Worm (Caenorhabditis elegans): Measurements from ENCODE around the gene R03C1.1.

R03C1.1 gene

ce11 chrII:14896503-14896902, 13.7 kb downstream of the R03C1.1 start:
- no peak for TF ChIP-seq unc-62 (GFP tag; optimal IDR thresholded peaks at IDR 0.05)

DNA sequence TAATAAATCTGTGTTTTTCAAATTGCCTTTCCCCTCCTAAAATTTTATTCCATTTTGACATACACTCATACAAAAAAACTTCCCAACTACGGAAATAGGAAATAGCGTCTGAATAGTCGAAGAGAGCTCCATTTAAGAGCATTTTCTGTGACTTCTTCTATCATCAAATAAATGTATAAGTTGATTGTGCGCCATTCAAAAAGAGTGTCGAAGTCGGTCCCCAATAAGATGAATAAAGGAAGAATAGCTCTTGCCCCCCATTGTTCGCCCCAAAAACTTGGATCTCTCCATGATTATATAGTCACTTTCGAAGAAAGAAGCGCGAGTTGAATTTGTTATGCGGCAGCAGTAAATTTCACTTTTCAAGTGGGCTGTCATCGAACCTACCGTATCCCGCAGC, 17.7 kb downstream of the R03C1.1 start:
- TF ChIP-seq unc-62 (GFP tag; optimal IDR thresholded peaks at IDR 0.05): no peak

DNA sequence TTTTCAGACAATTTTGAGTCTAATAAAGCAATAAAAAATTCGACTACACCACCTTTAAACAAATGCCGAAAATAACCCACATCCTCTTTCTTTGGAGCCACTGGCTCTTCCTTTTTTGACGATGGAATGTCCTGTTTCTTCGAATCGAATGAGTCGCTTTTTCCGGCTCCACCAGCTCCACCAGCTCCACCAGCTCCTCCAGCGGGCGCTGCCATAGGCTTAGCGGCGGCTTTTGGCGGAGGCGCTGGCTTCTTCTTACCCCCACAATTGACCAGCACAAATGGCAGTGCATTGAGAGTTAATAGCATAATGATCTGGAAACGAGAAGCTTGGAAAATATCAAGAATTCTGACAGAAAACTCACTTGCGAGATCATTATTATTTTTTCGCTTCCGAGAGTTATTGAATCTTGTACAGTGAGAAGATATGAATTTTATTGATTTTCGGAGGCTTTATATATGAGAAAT, 33.4 kb downstream of the R03C1.1 start, which contains the start of gene Y53F4A.2:
Gene Y53F4A.2, minus strand, starts transcription at position 417 of the 467 bp plus-strand sequence.
- TF ChIP-seq unc-62 (GFP tag; optimal IDR thresholded peaks at IDR 0.05): no peak

ce11 chrII:14869644-14870043, 40.6 kb downstream of the R03C1.1 start, which contains the start of gene R05H10.3:
Gene R05H10.3 (plus strand): TSS chrII:14869944.
- no peak for TF ChIP-seq unc-62 (GFP tag; optimal IDR thresholded peaks at IDR 0.05)

ce11 chrII:14867530-14867929, 42.7 kb downstream of the R03C1.1 start:
- no peak for TF ChIP-seq unc-62 (GFP tag; optimal IDR thresholded peaks at IDR 0.05)

DNA sequence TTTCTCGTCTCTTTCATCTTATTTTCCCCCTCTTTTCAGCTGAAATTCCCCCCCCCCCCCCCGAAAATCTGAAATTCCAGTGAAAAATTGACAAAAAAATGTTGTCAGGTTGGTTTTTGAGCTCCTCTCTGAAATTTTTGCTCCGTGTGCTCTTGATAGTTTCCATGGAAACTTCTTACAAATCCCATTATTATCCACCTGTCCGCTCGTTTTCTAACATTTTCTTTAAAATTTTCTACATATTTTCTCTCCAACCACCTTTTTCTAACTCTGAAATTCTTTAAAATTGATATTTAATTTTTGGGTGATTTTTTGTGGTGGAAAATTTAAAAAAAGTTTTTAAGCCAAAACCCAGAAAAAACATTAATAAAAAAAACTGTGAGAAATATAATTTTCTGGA, 43.5 kb downstream of the R03C1.1 start, which contains the start of gene gpx-2:
Gene gpx-2, plus strand, starts transcription at position 99 of the 400 bp plus-strand sequence.
- TF ChIP-seq unc-62 (GFP tag; optimal IDR thresholded peaks at IDR 0.05): no peak

DNA sequence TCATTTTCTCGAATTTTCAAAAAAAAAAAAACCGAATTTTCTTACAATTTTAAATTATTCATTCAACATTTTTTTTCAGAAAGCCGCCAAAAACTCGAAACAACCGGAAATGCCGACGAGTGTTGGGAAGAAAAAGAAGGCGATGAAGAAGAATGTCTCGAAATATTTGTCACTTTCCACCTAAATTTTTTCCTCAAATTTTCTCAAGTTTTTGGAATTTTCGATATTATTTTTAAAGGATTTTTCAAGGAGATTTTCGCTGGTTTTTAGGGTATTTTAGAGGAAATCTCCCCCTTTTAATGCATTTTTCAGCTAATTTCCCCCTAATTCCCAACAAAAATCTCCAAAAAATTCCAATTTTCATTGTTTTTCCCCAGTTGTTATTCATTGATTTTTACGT, 44.1 kb downstream of the R03C1.1 start:
- TF ChIP-seq unc-62 (GFP tag; optimal IDR thresholded peaks at IDR 0.05): no peak
